Worm (Caenorhabditis elegans): ENCODE measurements around the gene ptr-8.

ce11 chrII:10935336-10935735 is 46.3 kb downstream of the ptr-8 start:
- TF ChIP-seq him-1 (tag; optimal IDR thresholded peaks at IDR 0.05), result no peak
- no peak for TF ChIP-seq W03F9.2 (tag; optimal IDR thresholded peaks at IDR 0.05)
